Worm (Caenorhabditis elegans) whole organism, midembryonic: ENCODE measurements around the gene sru-30.

Experiments
- T22C8.4 ChIP-seq: fragments of 200-800 bp; sonication (Bioruptor generic); IDR thresholded peaks from 2 replicates; pipeline ENCODE4 v1.3.6; 2022; ENCODE audit warnings: missing genetic modification characterization, missing compliant biosample characterization
- cog-1 ChIP-seq: sonication (generic microtip); optimal IDR thresholded peaks from 2 replicates; lab custom pipeline; 2016; ENCODE audit warnings: missing genetic modification characterization, missing compliant biosample characterization
- klf-2 ChIP-seq: fragments of 200-800 bp; sonication (Bioruptor generic); conservative IDR thresholded peaks from 2 replicates; pipeline ENCODE4 v1.3.6; 2022; ENCODE audit warnings: missing genetic modification reagents, missing genetic modification characterization, missing compliant biosample characterization
- tab-1 ChIP-seq: fragments of 200-800 bp; sonication (Bioruptor generic); IDR thresholded peaks from 2 replicates; pipeline ENCODE4 v1.3.6; 2022; ENCODE audit warnings: missing genetic modification characterization, missing compliant biosample characterization

DNA sequence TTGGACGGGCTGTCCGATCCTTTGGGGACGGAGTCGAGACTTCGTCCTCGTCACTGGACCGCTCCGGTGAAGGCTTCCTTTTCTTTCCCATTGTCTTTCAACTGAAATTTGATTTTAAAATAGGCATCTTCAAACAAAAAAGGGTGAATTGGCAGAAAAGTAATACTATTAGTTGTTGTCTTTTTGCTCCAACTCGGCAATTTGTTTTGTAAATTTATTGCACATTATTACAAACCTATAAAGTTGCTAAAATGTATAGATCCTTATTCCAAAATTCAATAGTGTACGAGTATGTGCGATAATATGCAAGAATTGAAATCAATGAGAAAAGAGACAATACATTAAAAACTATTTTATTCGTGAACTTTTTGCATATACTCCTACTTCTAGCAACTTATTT lies 46.2 kb downstream of the sru-30 start, which contains the start of gene lsy-12:
- TF ChIP-seq T22C8.4 (GFP tag; lab: Robert Waterston, UW) (no peak), klf-2 (GFP tag; lab: Robert Waterston, UW) (no peak), cog-1 (tag; lab: Kevin White, UChicago) (no peak), tab-1 (GFP tag; lab: Robert Waterston, UW) (no peak)
